Worm (Caenorhabditis elegans) whole organism, L4/young adult: ENCODE data around the gene npp-8.
"Not testable (repeated sequence)": the region's sequence is repeated elsewhere in the genome, so short reads cannot be mapped to it uniquely, and the experiment has no call there.

Source experiments
- W03F9.2 ChIP-seq: fragments of 150-350 bp; optimal IDR thresholded peaks from 2 replicates; lab custom pipeline; 2014; ENCODE audit warnings: missing biosample characterization, missing genetic modification characterization
- dao-5 ChIP-seq: sonication (generic microtip); optimal IDR thresholded peaks from 2 replicates; lab custom pipeline; 2016; ENCODE audit warnings: missing genotype, missing genetic modification characterization, moderate library complexity, missing compliant biosample characterization
- him-1 ChIP-seq: sonication (generic microtip); optimal IDR thresholded peaks from 2 replicates; lab custom pipeline; 2016; ENCODE audit warnings: missing genotype, missing genetic modification reagents, missing genetic modification characterization, missing compliant biosample characterization

- TF ChIP-seq him-1; dao-5 (tag; lab: Kevin White, UChicago); W03F9.2 (tag; lab: Kevin White, UChicago): not testable (repeated sequence)
Observed at ce11 chrIV:1609973-1610372, 14.3 kb upstream of the npp-8 start, which contains the start of gene dsl-3.
